Worm (Caenorhabditis elegans) whole organism, early embryonic: Measurements from ENCODE around the gene cpsf-2.

Source experiments
- aly-1 ChIP-seq: sonication (generic microtip); optimal IDR thresholded peaks from 2 replicates; lab custom pipeline; 2016; ENCODE audit warnings: missing genetic modification characterization, missing compliant biosample characterization
- ama-1 ChIP-seq: fragments of 150-350 bp; optimal IDR thresholded peaks from 2 replicates; lab custom pipeline; 2014
- ceh-13 ChIP-seq: fragments of 200-800 bp; sonication (Bioruptor generic); optimal IDR thresholded peaks from 2 replicates; lab custom pipeline; 2018; ENCODE audit warnings: mild to moderate bottlenecking, missing genetic modification characterization, missing compliant biosample characterization
- ceh-36 ChIP-seq: sonication (generic microtip); optimal IDR thresholded peaks from 2 replicates; lab custom pipeline; 2016; ENCODE audit warnings: missing genetic modification characterization, inconsistent platforms, missing compliant biosample characterization
- hmbx-1 ChIP-seq: sonication (generic microtip); optimal IDR thresholded peaks from 2 replicates; lab custom pipeline; 2016; ENCODE audit warnings: mild to moderate bottlenecking, missing genetic modification characterization, missing compliant biosample characterization
- pes-1 ChIP-seq: fragments of 200-800 bp; sonication (Bioruptor generic); IDR thresholded peaks from 2 replicates; pipeline ENCODE4 v1.3.6; 2022; ENCODE audit warnings: missing genetic modification reagents, missing genetic modification characterization, missing compliant biosample characterization
- sea-1 ChIP-seq: fragments of 200-800 bp; sonication (Bioruptor generic); conservative IDR thresholded peaks from 2 replicates; pipeline ENCODE4 v1.3.6; 2022; ENCODE audit warnings: missing genetic modification characterization, missing compliant biosample characterization

ce11 chrV:7194818-7195217 lies 15.8 kb downstream of the cpsf-2 start:
- TF ChIP-seq ceh-36 = no peak
- no peak for TF ChIP-seq aly-1 (tag; lab: Kevin White, UChicago)
- no peak for TF ChIP-seq pes-1 (GFP tag; lab: Robert Waterston, UW)
- no peak for TF ChIP-seq hmbx-1 (tag; lab: Kevin White, UChicago)
- TF ChIP-seq sea-1 (GFP tag; lab: Robert Waterston, UW) = no peak
- no peak for TF ChIP-seq ama-1 (lab: Kevin White, UChicago)
- no peak for TF ChIP-seq ceh-13 (GFP tag; lab: Kevin White, UChicago)
